Fruit fly (Drosophila melanogaster) S2 (cell line): Measurements from ENCODE around the gene Arl2.

Experiments used
- CG8478 ChIP-seq: fragments of >200 bp; optimal IDR thresholded peaks from 2 replicates; lab custom pipeline; 2018
- CTCF ChIP-seq, 2 experiments: fragments of >200 bp; optimal IDR thresholded peaks; 2 replicates each; lab custom pipeline; 2018

Gene Arl2

dm6 chr3R:8340675-8341275 lies at the start of gene Arl2, which contains the start of gene COX7A:
Arl2 (plus strand) TSS chr3R:8341100.
COX7A (minus strand) TSS chr3R:8341043.
- TF ChIP-seq CG8478 (lab: Kevin White, UChicago) (no peak), CTCF (optimal IDR thresholded peaks at IDR 0.05; lab: Kevin White, UChicago) (peak in 1 of 2 experiments; percentile 16)

dm6 chr3R:8292034-8292433 lies 48.9 kb upstream of the Arl2 start, which contains the start of gene CG31463:
CG31463 (plus strand) TSS chr3R:8292335.
- TF ChIP-seq CG8478 (lab: Kevin White, UChicago) (no peak), CTCF (optimal IDR thresholded peaks at IDR 0.05; lab: Kevin White, UChicago) (no peak)

- TF ChIP-seq CG8478 (lab: Kevin White, UChicago), result no peak
- peak; percentile 70 to 78 for TF ChIP-seq CTCF (optimal IDR thresholded peaks at IDR 0.05; lab: Kevin White, UChicago)
Observed at dm6 chr3R:8300928-8301752, 39.8 kb upstream of the Arl2 start, which contains the start of the genes CG9626 and mRpL1. CG9626 (minus strand) TSS chr3R:8300978. mRpL1 (plus strand) TSS chr3R:8301440.

- TF ChIP-seq CTCF (optimal IDR thresholded peaks at IDR 0.05; lab: Kevin White, UChicago) (no peak), CG8478 (lab: Kevin White, UChicago) (no peak)
Observed at dm6 chr3R:8303848-8304247, 37.1 kb upstream of the Arl2 start, which contains the start of gene nac. nac (minus strand) TSS chr3R:8304023.

dm6 chr3R:8305110-8305509 lies 35.8 kb upstream of the Arl2 start, which contains the start of gene Sgt1:
Sgt1 (minus strand) TSS chr3R:8305274.
- TF ChIP-seq CTCF (optimal IDR thresholded peaks at IDR 0.05; lab: Kevin White, UChicago) (peak; percentile 34 to 63), CG8478 (lab: Kevin White, UChicago) (no peak)

- TF ChIP-seq CG8478 (lab: Kevin White, UChicago) (no peak), CTCF (optimal IDR thresholded peaks at IDR 0.05; lab: Kevin White, UChicago) (peak; percentile 20 to 50)
Observed at dm6 chr3R:8306188-8306926, 34.5 kb upstream of the Arl2 start.

- TF ChIP-seq CTCF (optimal IDR thresholded peaks at IDR 0.05; lab: Kevin White, UChicago) (no peak), CG8478 (lab: Kevin White, UChicago) (no peak)
Observed at dm6 chr3R:8306927-8307261, 34.0 kb upstream of the Arl2 start.

- TF ChIP-seq CG8478 (lab: Kevin White, UChicago), result no peak
Observed at dm6 chr3R:8307283-8307682, 33.6 kb upstream of the Arl2 start.

dm6 chr3R:8308515-8308959 lies 32.4 kb upstream of the Arl2 start, which contains the start of gene tex:
tex (minus strand) TSS chr3R:8308645.
- TF ChIP-seq CG8478 (lab: Kevin White, UChicago) (no peak), CTCF (optimal IDR thresholded peaks at IDR 0.05; lab: Kevin White, UChicago) (no peak)

dm6 chr3R:8310678-8311077 lies 30.2 kb upstream of the Arl2 start, which contains the start of gene CG11693:
CG11693 (minus strand) TSS chr3R:8310778.
- no peak for TF ChIP-seq CG8478 (lab: Kevin White, UChicago)
- TF ChIP-seq CTCF (optimal IDR thresholded peaks at IDR 0.05; lab: Kevin White, UChicago), result no peak

- no peak for TF ChIP-seq CG8478 (lab: Kevin White, UChicago)
- no peak for TF ChIP-seq CTCF (optimal IDR thresholded peaks at IDR 0.05; lab: Kevin White, UChicago)
Observed at dm6 chr3R:8312037-8312436, 28.9 kb upstream of the Arl2 start, which contains the start of the genes CG11694 and CG11698. CG11694 (minus strand) TSS chr3R:8312137. CG11698 (plus strand) TSS chr3R:8312188.

- TF ChIP-seq CG8478 (lab: Kevin White, UChicago), result no peak
- no peak for TF ChIP-seq CTCF (optimal IDR thresholded peaks at IDR 0.05; lab: Kevin White, UChicago)
Observed at dm6 chr3R:8313038-8313437, 27.9 kb upstream of the Arl2 start, which contains the start of gene CG7483. CG7483 (plus strand) TSS chr3R:8313208.

dm6 chr3R:8316344-8317105 lies 24.4 kb upstream of the Arl2 start, which contains the start of gene Coq2:
Coq2 (minus strand) TSS chr3R:8316543.
- TF ChIP-seq CG8478 (lab: Kevin White, UChicago) (no peak), CTCF (optimal IDR thresholded peaks at IDR 0.05; lab: Kevin White, UChicago) (peak; percentile 48 to 60)
